Worm (Caenorhabditis elegans): ENCODE data around the gene ceh-31.

The ceh-31 gene

DNA sequence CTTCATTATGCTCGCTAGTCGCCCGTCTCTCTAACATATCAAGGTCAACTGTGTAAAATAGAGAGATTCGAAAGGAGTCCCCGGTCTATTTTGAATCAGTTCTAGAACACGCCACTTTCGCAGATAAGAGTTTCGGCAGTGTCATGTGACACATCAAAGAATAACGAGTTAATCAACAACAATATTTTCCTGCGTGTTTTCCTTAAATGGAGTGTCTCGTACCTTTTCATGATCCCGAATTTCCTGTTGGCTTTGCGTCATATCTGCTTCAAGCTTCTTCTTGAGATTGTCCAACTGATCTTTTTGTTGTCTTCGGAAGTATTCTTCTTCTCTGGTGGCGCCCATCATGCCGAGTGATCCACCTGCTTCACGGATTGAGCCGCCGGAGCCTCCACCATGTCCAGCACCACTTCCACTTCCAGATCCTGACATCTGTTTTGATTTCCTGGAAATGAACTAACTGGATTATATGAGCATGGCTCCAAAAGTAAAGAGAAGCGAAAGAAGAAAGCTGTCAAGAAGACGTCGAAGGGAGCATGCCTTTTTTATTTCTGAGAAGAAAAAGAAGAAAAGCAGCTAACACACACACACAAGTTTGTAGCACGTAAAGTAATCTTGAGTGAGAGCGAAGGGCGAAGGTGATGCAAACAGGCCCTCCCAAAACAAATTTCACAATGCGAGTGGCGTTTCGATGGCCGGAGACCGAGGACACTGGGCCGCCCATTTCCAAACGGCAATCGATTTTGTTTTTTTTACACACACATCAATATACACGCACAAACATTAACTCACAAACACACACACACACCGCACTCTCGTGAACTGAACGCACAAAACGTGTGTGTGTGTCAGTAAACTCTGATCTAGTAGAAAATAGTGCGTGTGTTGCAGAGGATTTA is 45.2 kb upstream of the ceh-31 start:
- TF ChIP-seq mes-2 (tag; optimal IDR thresholded peaks at IDR 0.05; ENCODE audit: poor library complexity, severe bottlenecking) (peak; percentile 24), nhr-11 (tag; optimal IDR thresholded peaks at IDR 0.05) (peak; percentile 48), egl-43 (GFP tag; IDR thresholded peaks at IDR 0.05) (no peak), tag-97 (GFP tag; IDR thresholded peaks at IDR 0.05) (no peak), fkh-10 (GFP tag; optimal IDR thresholded peaks at IDR 0.05) (no peak), dve-1 (tag; optimal IDR thresholded peaks at IDR 0.05; ENCODE audit: insufficient read depth) (peak; percentile 85), T26A8.4 (GFP tag; IDR thresholded peaks at IDR 0.05) (no peak; the same call in 1 of the 2 replicates), duxl-1 (tag; optimal IDR thresholded peaks at IDR 0.05; ENCODE audit: poor library complexity) (no peak), pha-4 (GFP tag; IDR thresholded peaks at IDR 0.05) (no peak; the same call in 1 of the 2 replicates), pha-4 (tag; optimal IDR thresholded peaks at IDR 0.05) (peak; percentile 46), ZK546.5 (tag; optimal IDR thresholded peaks at IDR 0.05) (no peak), nhr-10 (tag; optimal IDR thresholded peaks at IDR 0.05) (peak; percentile 43), nhr-77 (tag; optimal IDR thresholded peaks at IDR 0.05) (peak; percentile 46), dpl-1 (GFP tag; optimal IDR thresholded peaks at IDR 0.05) (no peak), ceh-28 (tag; optimal IDR thresholded peaks at IDR 0.05) (peak; percentile 7), mxl-3 (GFP tag; optimal IDR thresholded peaks at IDR 0.05) (no peak), nhr-25 (tag; optimal IDR thresholded peaks at IDR 0.05; ENCODE audit: borderline replicate concordance, insufficient read depth) (peak; percentile 54), lin-1 (GFP tag; IDR thresholded peaks at IDR 0.05) (0 out of 2 replicates have a peak, but pooled peaks have one; percentile 56), unc-62 (GFP tag; optimal IDR thresholded peaks at IDR 0.05 in 1 of 2) (peak in 1 of 2 experiments; percentile 93), unc-62 (tag; optimal IDR thresholded peaks at IDR 0.05) (no peak), fos-1 (tag; optimal IDR thresholded peaks at IDR 0.05) (no peak), lin-38 (GFP tag; IDR thresholded peaks at IDR 0.05) (no peak), Y75B8A.6 (GFP tag; IDR thresholded peaks at IDR 0.05) (no peak; the same call in 1 of the 2 replicates), zag-1 (tag; optimal IDR thresholded peaks at IDR 0.05) (no peak), mep-1 (tag; optimal IDR thresholded peaks at IDR 0.05) (no peak), ZK337.2 (GFP tag; IDR thresholded peaks at IDR 0.05) (no peak), tra-1 (GFP tag; IDR thresholded peaks at IDR 0.05) (no peak; the same call in 1 of the 2 replicates), cey-2 (tag; optimal IDR thresholded peaks at IDR 0.05; ENCODE audit: borderline replicate concordance, insufficient read depth) (no peak), lim-7 (GFP tag; IDR thresholded peaks at IDR 0.05) (no peak), Y5F2A.4 (GFP tag; optimal IDR thresholded peaks at IDR 0.05) (no peak), mxl-2 (GFP tag; conservative IDR thresholded peaks at IDR 0.05) (no peak), hlh-11 (tag; optimal IDR thresholded peaks at IDR 0.05) (peak; percentile 63), php-3 (GFP tag; IDR thresholded peaks at IDR 0.05) (peak; percentile 51; the same call in 1 of the 2 replicates), F37D6.2 (tag; optimal IDR thresholded peaks at IDR 0.05) (no peak), snpc-1.2 (GFP tag; IDR thresholded peaks at IDR 0.05) (no peak), nhr-28 (tag; optimal IDR thresholded peaks at IDR 0.05) (peak; percentile 84), daf-19 (GFP tag; conservative IDR thresholded peaks at IDR 0.05) (no peak), hlh-30 (tag; optimal IDR thresholded peaks at IDR 0.05; ENCODE audit: insufficient read depth) (peak; percentile 64), dmd-6 (GFP tag; IDR thresholded peaks at IDR 0.05) (peak; percentile 44; the same call in 1 of the 2 replicates), aly-2 (tag; optimal IDR thresholded peaks at IDR 0.05) (no peak), daf-16 (GFP tag; optimal IDR thresholded peaks at IDR 0.05) (peak in 1 of 2 experiments; percentile 49), daf-16 (tag; optimal IDR thresholded peaks at IDR 0.05) (peak; percentile 88), spr-1 (tag; optimal IDR thresholded peaks at IDR 0.05) (no peak), ceh-20 (GFP tag; IDR thresholded peaks at IDR 0.05) (no peak), ceh-82 (tag; optimal IDR thresholded peaks at IDR 0.05) (no peak), hmg-1.1 (GFP tag; IDR thresholded peaks at IDR 0.05) (no peak), Y105C5A.15 (GFP tag; IDR thresholded peaks at IDR 0.05) (no peak), mdt-29 (GFP tag; IDR thresholded peaks at IDR 0.05) (peak; percentile 21; the same call in 1 of the 2 replicates)
